Worm (Caenorhabditis elegans): ENCODE results near the gene Y38H6C.16.

Y38H6C.16 gene

ce11 chrV:20500405-20500804, 38.7 kb downstream of the Y38H6C.16 start, which contains the start of gene dct-14:
Gene dct-14, minus strand, starts transcription at chrV:20500505.
- TF ChIP-seq ZK546.5 (tag; optimal IDR thresholded peaks at IDR 0.05), result no peak
- no peak for TF ChIP-seq nhr-237 (tag; optimal IDR thresholded peaks at IDR 0.05)
- TF ChIP-seq ceh-16 (tag; optimal IDR thresholded peaks at IDR 0.05), result no peak
- no peak for TF ChIP-seq fkh-2 (tag; optimal IDR thresholded peaks at IDR 0.05)

ce11 chrV:20499642-20500041, 39.5 kb downstream of the Y38H6C.16 start:
- TF ChIP-seq elt-1 (tag; optimal IDR thresholded peaks at IDR 0.05), result no peak
- TF ChIP-seq nhr-28 (tag; optimal IDR thresholded peaks at IDR 0.05), result no peak
- TF ChIP-seq skn-1 (tag; optimal IDR thresholded peaks at IDR 0.05), result no peak
- peak; percentile 8 for TF ChIP-seq pqm-1 (tag; optimal IDR thresholded peaks at IDR 0.05)
- TF ChIP-seq egl-27 (tag; optimal IDR thresholded peaks at IDR 0.05), result no peak
- no peak for TF ChIP-seq ceh-16 (tag; optimal IDR thresholded peaks at IDR 0.05)
- TF ChIP-seq elt-2 (tag; optimal IDR thresholded peaks at IDR 0.05), result peak; percentile 30

DNA sequence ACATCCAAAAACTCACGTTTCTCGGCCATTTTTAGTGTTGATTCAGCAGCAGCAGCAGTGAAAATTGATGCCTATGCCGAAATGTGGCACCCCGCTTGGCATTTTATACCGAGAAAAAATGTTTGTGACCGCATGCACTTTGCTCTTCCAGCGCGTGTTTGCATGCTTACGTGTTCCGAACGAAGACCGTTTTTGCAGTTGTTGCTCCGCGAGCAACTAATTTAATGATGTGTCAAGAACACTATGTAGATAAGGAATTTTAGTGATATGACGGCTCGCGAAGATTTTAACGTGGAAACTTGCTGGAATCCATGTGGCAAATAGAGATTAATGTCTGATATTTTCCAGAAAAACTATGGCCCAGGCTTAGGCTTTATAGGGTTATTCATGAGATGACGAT, 40.2 kb downstream of the Y38H6C.16 start, which contains the start of gene dct-16:
TSS of gene dct-16 (minus strand) at position 78 of the 400 bp plus-strand sequence.
- TF ChIP-seq egl-5 (tag; optimal IDR thresholded peaks at IDR 0.05), result no peak
- TF ChIP-seq pqm-1 (tag; optimal IDR thresholded peaks at IDR 0.05), result peak; percentile 90
- no peak for TF ChIP-seq ceh-9 (tag; optimal IDR thresholded peaks at IDR 0.05)
- no peak for TF ChIP-seq elt-1 (tag; optimal IDR thresholded peaks at IDR 0.05)
- no peak for TF ChIP-seq skn-1 (tag; optimal IDR thresholded peaks at IDR 0.05)
- peak; percentile 97 for TF ChIP-seq elt-2 (tag; optimal IDR thresholded peaks at IDR 0.05)
- TF ChIP-seq mdl-1 (tag; optimal IDR thresholded peaks at IDR 0.05), result no peak
- no peak for TF ChIP-seq nfya-1 (tag; optimal IDR thresholded peaks at IDR 0.05; ENCODE audit: insufficient read depth)
- TF ChIP-seq ceh-82 (tag; optimal IDR thresholded peaks at IDR 0.05), result no peak
- no peak for TF ChIP-seq ztf-11 (tag; optimal IDR thresholded peaks at IDR 0.05)
- no peak for TF ChIP-seq unc-62 (GFP tag; optimal IDR thresholded peaks at IDR 0.05)
- TF ChIP-seq fkh-2 (tag; optimal IDR thresholded peaks at IDR 0.05), result no peak
- TF ChIP-seq ama-1 (optimal IDR thresholded peaks at IDR 0.05), result peak; percentile 39
- TF ChIP-seq R02D3.7 (tag; optimal IDR thresholded peaks at IDR 0.05), result no peak
- TF ChIP-seq nhr-23 (tag; optimal IDR thresholded peaks at IDR 0.05), result no peak
- TF ChIP-seq ztf-4 (tag; optimal IDR thresholded peaks at IDR 0.05), result no peak
- no peak for TF ChIP-seq sea-2 (GFP tag; optimal IDR thresholded peaks at IDR 0.05)
- TF ChIP-seq lsy-12 (tag; optimal IDR thresholded peaks at IDR 0.05), result no peak
- no peak for TF ChIP-seq fos-1 (tag; optimal IDR thresholded peaks at IDR 0.05)
- no peak for TF ChIP-seq egl-27 (tag; optimal IDR thresholded peaks at IDR 0.05)
- no peak for TF ChIP-seq unc-39 (tag; optimal IDR thresholded peaks at IDR 0.05)
- TF ChIP-seq ZK546.5 (tag; optimal IDR thresholded peaks at IDR 0.05), result no peak
- TF ChIP-seq zag-1 (tag; optimal IDR thresholded peaks at IDR 0.05), result no peak
- no peak for TF ChIP-seq nhr-11 (tag; optimal IDR thresholded peaks at IDR 0.05)

DNA sequence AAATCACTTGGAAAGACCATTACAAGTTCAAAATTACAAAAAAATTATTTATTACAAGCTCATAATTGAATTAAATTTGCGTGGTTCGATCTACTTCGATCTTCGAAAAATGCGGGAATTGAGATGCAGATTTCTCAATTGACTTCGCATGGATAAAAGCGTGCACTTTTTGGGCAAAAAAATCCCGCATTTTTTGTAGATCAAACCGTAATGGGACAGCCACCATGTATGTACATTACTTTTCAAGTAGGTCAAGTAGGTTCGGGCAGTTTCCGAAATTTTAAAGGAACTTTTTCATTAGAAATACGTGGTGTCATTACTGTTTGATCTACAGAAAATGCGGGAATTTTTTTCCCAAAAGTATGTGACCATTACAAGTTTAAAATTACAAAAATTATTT, 41.6 kb downstream of the Y38H6C.16 start:
- TF ChIP-seq elt-2 (tag; optimal IDR thresholded peaks at IDR 0.05) (peak; percentile 51), tbx-2 (tag; optimal IDR thresholded peaks at IDR 0.05) (no peak), fos-1 (tag; optimal IDR thresholded peaks at IDR 0.05) (peak; percentile 54), nhr-43 (tag; optimal IDR thresholded peaks at IDR 0.05; ENCODE audit: poor library complexity, severe bottlenecking) (peak; percentile 2), nhr-77 (tag; optimal IDR thresholded peaks at IDR 0.05) (no peak)

DNA sequence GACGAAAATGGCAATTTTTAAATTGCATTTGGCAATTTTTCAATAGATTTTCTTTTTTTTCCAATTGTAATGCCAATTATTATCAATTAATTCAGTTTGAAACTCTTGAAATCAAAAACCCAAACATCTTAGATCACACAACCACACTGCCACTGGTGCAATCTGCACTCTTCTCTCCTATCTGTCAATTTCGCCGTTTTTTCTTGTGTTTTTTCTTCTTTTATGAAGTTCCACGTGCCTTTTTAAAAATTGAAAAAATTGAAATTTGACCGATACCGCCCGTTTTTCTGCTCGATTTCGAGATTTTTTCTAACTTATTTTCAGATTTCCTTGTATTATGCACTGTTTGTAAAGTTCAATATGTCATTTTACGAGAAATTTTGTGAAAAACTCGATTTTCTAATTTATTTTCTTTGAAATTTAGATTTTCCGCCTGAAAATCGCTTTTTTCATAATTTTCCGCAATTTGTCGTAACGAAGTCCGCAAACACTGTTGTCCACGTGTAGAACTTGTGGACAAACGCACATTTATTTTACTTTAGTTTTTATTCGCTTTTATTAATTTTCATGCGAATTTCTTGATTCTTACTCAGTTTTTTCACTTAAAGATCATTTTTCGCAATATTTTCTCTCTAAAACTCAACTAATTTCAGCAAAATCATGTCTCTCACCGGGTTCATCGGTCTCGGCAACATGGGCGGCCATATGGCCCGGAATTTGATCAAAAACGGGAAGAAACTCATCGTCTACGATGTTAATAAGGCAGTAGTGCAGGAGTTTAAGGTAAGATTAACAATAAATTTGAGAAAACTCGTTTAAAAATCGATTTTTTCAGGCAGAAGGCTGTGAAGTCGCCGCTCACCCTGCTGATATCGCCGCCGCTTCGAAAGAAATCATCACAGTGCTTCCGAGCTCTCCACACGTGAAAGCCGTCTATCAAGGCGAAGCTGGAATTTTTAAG, 45.6 kb downstream of the Y38H6C.16 start, which contains the start of gene B0250.5:
TSS of gene B0250.5 (plus strand) at position 654 of the 961 bp plus-strand sequence.
- TF ChIP-seq mml-1 (tag; optimal IDR thresholded peaks at IDR 0.05), result no peak
- TF ChIP-seq elt-3 (tag; optimal IDR thresholded peaks at IDR 0.05), result no peak
- no peak for TF ChIP-seq ceh-28 (tag; optimal IDR thresholded peaks at IDR 0.05)
- peak; percentile 42 for TF ChIP-seq nfya-1 (tag; optimal IDR thresholded peaks at IDR 0.05; ENCODE audit: insufficient read depth)
- no peak for TF ChIP-seq snpc-4 (tag; optimal IDR thresholded peaks at IDR 0.05)
- no peak for TF ChIP-seq eor-1 (tag; optimal IDR thresholded peaks at IDR 0.05)
- TF ChIP-seq skn-1 (tag; optimal IDR thresholded peaks at IDR 0.05), result no peak
- TF ChIP-seq nhr-43 (tag; optimal IDR thresholded peaks at IDR 0.05; ENCODE audit: poor library complexity, severe bottlenecking), result no peak
- TF ChIP-seq fos-1 (tag; optimal IDR thresholded peaks at IDR 0.05), result no peak
- peak; percentile 21 for TF ChIP-seq pha-4 (tag; optimal IDR thresholded peaks at IDR 0.05)
- TF ChIP-seq lin-15B (tag; optimal IDR thresholded peaks at IDR 0.05), result peak; percentile 3
- TF ChIP-seq elt-2 (tag; optimal IDR thresholded peaks at IDR 0.05), result peak; percentile 27
